Worm (Caenorhabditis elegans): ENCODE results near the gene nhr-130.

The nhr-130 gene

DNA sequence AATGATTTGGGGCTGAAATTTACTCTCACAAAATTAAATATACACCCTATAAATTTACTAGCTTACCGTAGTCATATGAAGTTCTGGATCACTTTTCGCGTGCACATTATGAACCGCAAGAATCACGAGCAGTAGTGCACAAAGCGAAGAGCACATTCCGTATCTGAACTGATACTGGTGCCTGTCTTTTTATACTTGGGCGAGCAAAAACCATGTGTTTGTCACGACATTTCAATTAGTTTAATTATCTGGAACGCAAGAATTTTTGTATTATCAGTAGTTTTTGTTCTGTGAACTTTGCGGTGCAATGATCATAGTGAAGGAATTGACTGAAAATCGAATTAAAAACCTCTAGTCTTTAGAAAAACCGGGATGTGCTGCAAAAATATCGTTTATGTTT lies 40.9 kb upstream of the nhr-130 start, which contains the start of gene lipl-3:
Gene lipl-3 (minus strand): TSS at position 161 of the 400 bp plus-strand sequence.
- TF ChIP-seq elt-2 (tag; optimal IDR thresholded peaks at IDR 0.05): peak; percentile 43
- TF ChIP-seq nhr-28 (tag; optimal IDR thresholded peaks at IDR 0.05): no peak
- TF ChIP-seq pqm-1 (tag; optimal IDR thresholded peaks at IDR 0.05): peak; percentile 53

- TF ChIP-seq jun-1 (tag; optimal IDR thresholded peaks at IDR 0.05): no peak
- TF ChIP-seq aly-2 (tag; optimal IDR thresholded peaks at IDR 0.05): no peak
- TF ChIP-seq ztf-11 (tag; optimal IDR thresholded peaks at IDR 0.05): no peak
- TF ChIP-seq ZK546.5 (tag; optimal IDR thresholded peaks at IDR 0.05): no peak
- no peak for TF ChIP-seq hmg-11 (tag; optimal IDR thresholded peaks at IDR 0.05)
- no peak for TF ChIP-seq mdl-1 (tag; optimal IDR thresholded peaks at IDR 0.05)
- TF ChIP-seq nhr-237 (tag; optimal IDR thresholded peaks at IDR 0.05): no peak
- TF ChIP-seq tbx-2 (tag; optimal IDR thresholded peaks at IDR 0.05): no peak
- no peak for TF ChIP-seq lin-15B (tag; optimal IDR thresholded peaks at IDR 0.05)
- TF ChIP-seq ama-1 (optimal IDR thresholded peaks at IDR 0.05): no peak
Observed at ce11 chrV:521517-521916, 38.4 kb upstream of the nhr-130 start, which contains the start of gene srw-107. srw-107 (minus strand) TSS chrV:521617.

DNA sequence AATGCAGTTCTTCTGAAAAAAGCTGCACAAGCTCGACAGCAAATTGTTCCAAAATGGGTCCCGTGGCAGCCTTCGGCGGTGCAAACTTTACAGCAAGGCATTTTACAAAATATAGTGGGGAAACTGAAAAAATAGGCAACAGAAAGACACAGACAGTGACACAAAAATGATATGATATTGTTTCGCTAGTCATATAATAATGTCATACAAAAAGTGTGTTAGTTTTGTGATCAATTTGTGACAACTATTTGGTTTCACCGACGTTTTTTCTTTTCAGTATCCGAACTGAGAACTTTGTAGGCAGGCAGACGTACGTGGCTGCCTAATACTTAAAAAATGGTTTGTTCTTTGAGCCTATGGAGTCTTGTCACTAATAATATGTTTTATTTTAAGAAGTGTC lies 36.3 kb upstream of the nhr-130 start, which contains the start of gene nhr-210:
Gene nhr-210 (minus strand): TSS at position 101 of the 400 bp plus-strand sequence.
- TF ChIP-seq elt-2 (tag; optimal IDR thresholded peaks at IDR 0.05) (peak; percentile 13), snpc-4 (tag; optimal IDR thresholded peaks at IDR 0.05) (no peak), aly-2 (tag; optimal IDR thresholded peaks at IDR 0.05) (no peak), nhr-25 (tag; optimal IDR thresholded peaks at IDR 0.05) (no peak)

- TF ChIP-seq nhr-28 (tag; optimal IDR thresholded peaks at IDR 0.05): no peak
- TF ChIP-seq nhr-23 (tag; optimal IDR thresholded peaks at IDR 0.05): no peak
- TF ChIP-seq unc-62 (GFP tag; optimal IDR thresholded peaks at IDR 0.05): no peak
- TF ChIP-seq elt-1 (tag; optimal IDR thresholded peaks at IDR 0.05): no peak
- TF ChIP-seq elt-3 (tag; optimal IDR thresholded peaks at IDR 0.05): no peak
Observed at ce11 chrV:512420-512819, 29.3 kb upstream of the nhr-130 start, which contains the start of gene srh-37. srh-37 (minus strand) TSS chrV:512520.

DNA sequence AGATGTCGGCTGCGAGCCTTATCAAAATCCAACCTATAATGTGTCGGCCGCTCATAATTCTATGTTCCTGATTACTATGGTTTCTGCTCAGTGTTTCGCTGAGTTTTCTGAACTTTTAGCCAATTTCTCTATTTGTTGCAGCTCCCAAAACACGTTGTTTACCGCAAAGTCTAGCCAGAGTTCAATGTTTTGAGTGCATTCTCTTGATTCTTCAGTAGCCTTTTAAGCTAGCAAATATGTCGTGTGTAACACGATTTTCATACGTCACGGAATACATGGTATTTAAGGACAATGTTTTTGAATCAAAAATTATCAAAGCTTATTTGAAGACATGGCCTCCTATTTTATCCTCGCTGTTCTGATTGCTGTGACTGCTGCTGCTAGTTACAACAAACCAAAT lies 22.1 kb upstream of the nhr-130 start, which contains the start of gene srlf-19:
Gene srlf-19 (plus strand): TSS at position 301 of the 400 bp plus-strand sequence.
- TF ChIP-seq nhr-11 (tag; optimal IDR thresholded peaks at IDR 0.05): no peak
- no peak for TF ChIP-seq elt-3 (tag; optimal IDR thresholded peaks at IDR 0.05)
- TF ChIP-seq elt-1 (tag; optimal IDR thresholded peaks at IDR 0.05): no peak
- no peak for TF ChIP-seq nhr-67 (tag; optimal IDR thresholded peaks at IDR 0.05)
- TF ChIP-seq unc-62 (GFP tag; optimal IDR thresholded peaks at IDR 0.05): no peak
- TF ChIP-seq nhr-25 (tag; optimal IDR thresholded peaks at IDR 0.05): no peak
- no peak for TF ChIP-seq ztf-11 (tag; optimal IDR thresholded peaks at IDR 0.05)
- no peak for TF ChIP-seq zag-1 (tag; optimal IDR thresholded peaks at IDR 0.05)
- TF ChIP-seq fkh-10 (GFP tag; optimal IDR thresholded peaks at IDR 0.05): no peak
- no peak for TF ChIP-seq nhr-77 (tag; optimal IDR thresholded peaks at IDR 0.05)
- no peak for TF ChIP-seq mdl-1 (tag; optimal IDR thresholded peaks at IDR 0.05)
- TF ChIP-seq lin-39 (tag; optimal IDR thresholded peaks at IDR 0.05): no peak
- TF ChIP-seq nhr-237 (tag; optimal IDR thresholded peaks at IDR 0.05): no peak
- TF ChIP-seq elt-2 (tag; optimal IDR thresholded peaks at IDR 0.05): no peak
- TF ChIP-seq fkh-2 (tag; optimal IDR thresholded peaks at IDR 0.05): no peak
- no peak for TF ChIP-seq pha-4 (tag; optimal IDR thresholded peaks at IDR 0.05)
- no peak for TF ChIP-seq jun-1 (tag; optimal IDR thresholded peaks at IDR 0.05)
- TF ChIP-seq snpc-4 (tag; optimal IDR thresholded peaks at IDR 0.05): no peak
- TF ChIP-seq lsy-12 (tag; optimal IDR thresholded peaks at IDR 0.05): no peak
- TF ChIP-seq ceh-82 (tag; optimal IDR thresholded peaks at IDR 0.05): no peak

DNA sequence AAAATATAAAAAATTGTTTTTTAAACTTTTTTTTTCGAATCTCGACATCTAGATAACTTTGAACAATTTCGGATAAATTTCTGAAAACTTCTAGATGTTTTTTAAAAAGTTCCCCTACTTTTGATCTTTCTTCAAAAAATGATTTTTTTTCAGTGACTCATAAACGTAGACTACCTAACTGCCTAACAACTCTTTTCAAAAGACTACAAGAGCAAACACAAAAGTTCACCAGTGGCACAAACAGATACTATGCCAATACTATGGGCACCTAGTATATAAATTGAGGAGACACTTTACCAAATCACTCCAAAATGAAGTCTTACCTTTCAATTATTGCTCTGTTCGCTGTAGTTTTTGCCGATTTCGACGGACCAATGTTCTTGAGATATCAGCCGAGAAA lies 20.6 kb upstream of the nhr-130 start, which contains the start of gene srlf-35:
Gene srlf-35 (plus strand): TSS at position 301 of the 400 bp plus-strand sequence.
- TF ChIP-seq nhr-28 (tag; optimal IDR thresholded peaks at IDR 0.05) (no peak), lin-15B (tag; optimal IDR thresholded peaks at IDR 0.05) (no peak), skn-1 (tag; optimal IDR thresholded peaks at IDR 0.05) (no peak), elt-3 (tag; optimal IDR thresholded peaks at IDR 0.05) (no peak), nhr-43 (tag; optimal IDR thresholded peaks at IDR 0.05; ENCODE audit: poor library complexity, severe bottlenecking) (no peak), elt-1 (tag; optimal IDR thresholded peaks at IDR 0.05) (no peak), fkh-2 (tag; optimal IDR thresholded peaks at IDR 0.05) (no peak), fkh-10 (GFP tag; optimal IDR thresholded peaks at IDR 0.05) (no peak), egl-5 (tag; optimal IDR thresholded peaks at IDR 0.05) (no peak), ceh-9 (tag; optimal IDR thresholded peaks at IDR 0.05) (no peak), unc-39 (tag; optimal IDR thresholded peaks at IDR 0.05) (no peak), lsy-12 (tag; optimal IDR thresholded peaks at IDR 0.05) (no peak)

Data from whole organism, L3 larva.